Worm (Caenorhabditis elegans): ENCODE data around the gene Y51H4A.935.
A peak's percentile ranks its signal among the peaks of the same experiment; 100 is the strongest.
"Not testable (repeated sequence)": the region's sequence is repeated elsewhere in the genome, so short reads cannot be mapped to it uniquely, and the experiment has no call there.

Gene Y51H4A.935

DNA sequence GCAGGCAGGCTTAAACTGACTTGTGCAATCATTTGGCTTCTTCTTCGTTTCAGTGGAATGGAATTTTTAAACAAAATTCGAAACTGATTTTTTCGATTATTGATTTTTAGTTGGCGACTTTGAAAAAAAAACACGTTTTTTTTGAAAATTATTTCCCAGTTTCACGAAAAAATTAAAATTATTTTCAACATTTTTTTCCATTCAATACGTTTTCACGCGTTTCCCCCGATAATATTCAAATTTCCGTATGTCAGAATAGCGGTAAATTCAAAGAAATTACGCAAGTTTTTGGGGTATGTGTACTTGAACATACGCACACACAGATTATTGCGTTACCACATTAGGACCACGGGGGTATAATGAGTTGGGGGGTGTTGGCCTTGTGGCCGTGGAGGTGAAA lies at the start of gene Y51H4A.935:
TSS of gene Y51H4A.935 (minus strand) at position 101 of the 400 bp plus-strand sequence.
- TF ChIP-seq F37D6.2 (tag; optimal IDR thresholded peaks at IDR 0.05); dve-1 (tag; optimal IDR thresholded peaks at IDR 0.05; ENCODE audit: insufficient read depth); mdt-29 (GFP tag; IDR thresholded peaks at IDR 0.05): not testable (repeated sequence)

DNA sequence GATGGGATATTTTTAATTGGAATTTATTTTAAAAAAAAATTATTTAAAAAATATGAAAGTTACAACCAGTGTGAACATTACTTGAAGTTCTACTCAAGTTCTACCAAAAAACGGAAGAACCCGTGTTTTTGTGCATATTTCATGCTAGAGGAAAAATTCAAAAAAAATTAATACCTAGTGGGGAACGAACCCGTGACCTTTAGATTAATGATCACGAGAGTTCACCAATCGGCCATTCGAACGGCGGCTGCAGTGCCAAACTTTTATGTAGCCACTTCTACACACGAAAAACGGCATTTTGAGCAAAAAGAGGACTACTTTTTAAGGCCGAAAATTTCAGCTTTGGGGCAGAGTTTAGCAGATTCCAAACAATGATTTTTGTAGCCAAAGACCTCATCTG lies 48.5 kb upstream of the Y51H4A.935 start:
- TF ChIP-seq lin-38 (GFP tag; IDR thresholded peaks at IDR 0.05) (0 out of 2 replicates have a peak, but pooled peaks have one; percentile 24), snpc-1.2 (GFP tag; IDR thresholded peaks at IDR 0.05) (peak; percentile 95), aha-1 (tag) (peak; percentile 45)

DNA sequence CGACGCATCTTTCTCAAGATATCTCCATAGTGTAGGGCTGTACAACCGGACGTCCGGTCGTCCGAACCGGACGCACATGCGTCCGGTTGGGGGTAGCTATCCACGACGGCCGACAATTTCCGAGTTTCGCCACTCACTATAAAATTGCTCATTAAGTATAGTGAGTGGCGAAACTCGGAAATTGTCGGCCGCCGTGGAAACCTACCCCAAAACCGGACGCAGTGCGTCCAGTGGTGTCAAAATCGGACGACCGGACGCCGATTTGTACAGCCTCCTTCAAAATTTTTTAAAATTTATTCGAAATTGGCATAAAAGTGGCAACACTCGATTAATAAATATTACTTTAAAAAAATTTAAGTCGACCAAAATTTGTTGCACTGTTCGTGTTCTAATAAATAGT lies 46.2 kb upstream of the Y51H4A.935 start:
- TF ChIP-seq snpc-1.2 (GFP tag; IDR thresholded peaks at IDR 0.05): peak; percentile 73; the same call in 1 of the 2 replicates

DNA sequence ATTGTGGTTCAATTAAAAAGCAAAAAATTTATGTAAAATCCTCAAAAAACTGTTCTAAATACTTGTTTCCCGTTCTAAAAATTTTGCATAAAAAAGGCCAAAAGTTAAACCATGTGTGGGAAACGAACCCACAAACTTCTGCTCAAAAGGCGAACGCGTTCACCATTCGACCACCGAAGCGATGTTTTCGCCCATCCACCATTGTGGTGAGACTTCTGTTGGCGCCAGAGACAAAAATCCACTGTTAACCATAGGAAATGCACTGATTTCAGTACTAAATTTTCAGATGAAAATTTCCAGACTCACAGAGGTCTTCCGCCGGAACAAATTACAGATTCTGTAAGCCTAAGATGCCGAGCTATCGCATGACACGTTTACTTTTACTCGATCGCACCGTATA lies 45.7 kb upstream of the Y51H4A.935 start:
- peak; percentile 67 for TF ChIP-seq snpc-1.2 (GFP tag; IDR thresholded peaks at IDR 0.05)

DNA sequence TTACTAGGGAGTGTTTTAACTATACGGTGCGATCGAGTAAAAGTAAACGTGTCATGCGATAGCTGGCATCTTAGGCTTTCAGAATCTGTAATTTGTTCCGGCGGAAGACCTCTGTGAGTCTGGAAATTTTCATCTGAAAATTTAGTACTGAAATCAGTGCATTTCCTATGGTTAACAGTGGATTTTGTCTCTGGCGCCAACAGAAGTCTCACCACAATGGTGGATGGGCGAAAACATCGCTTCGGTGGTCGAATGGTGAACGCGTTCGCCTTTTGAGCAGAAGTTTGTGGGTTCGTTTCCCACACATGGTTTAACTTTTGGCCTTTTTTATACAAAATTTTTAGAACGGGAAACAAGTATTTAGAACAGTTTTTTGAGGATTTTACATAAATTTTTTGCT lies 45.0 kb upstream of the Y51H4A.935 start:
- TF ChIP-seq snpc-1.2 (GFP tag; IDR thresholded peaks at IDR 0.05): peak; percentile 90

DNA sequence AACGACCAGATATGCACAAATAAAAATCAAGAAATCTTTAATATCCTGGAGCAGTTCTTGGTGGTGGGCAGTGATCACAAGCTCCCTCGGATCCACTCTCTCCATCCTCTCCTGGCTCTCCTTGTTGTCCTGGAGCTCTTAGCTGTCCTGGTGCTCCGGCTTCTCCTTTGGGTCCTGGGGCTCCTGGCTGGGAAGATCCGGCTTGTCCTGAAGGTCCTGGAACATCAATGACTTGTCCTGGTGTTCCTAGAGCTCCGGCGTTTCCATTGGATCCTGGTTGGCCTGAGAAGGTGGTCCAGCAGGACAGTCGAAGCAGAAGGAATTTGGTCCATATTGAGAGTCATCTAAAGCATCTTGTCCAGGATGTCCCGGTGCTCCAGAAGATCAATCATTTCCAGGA lies 44.4 kb upstream of the Y51H4A.935 start:
- TF ChIP-seq set-16 (GFP tag; IDR thresholded peaks at IDR 0.05) (peak; percentile 87), fkh-10 (GFP tag; optimal IDR thresholded peaks at IDR 0.05) (no peak)

DNA sequence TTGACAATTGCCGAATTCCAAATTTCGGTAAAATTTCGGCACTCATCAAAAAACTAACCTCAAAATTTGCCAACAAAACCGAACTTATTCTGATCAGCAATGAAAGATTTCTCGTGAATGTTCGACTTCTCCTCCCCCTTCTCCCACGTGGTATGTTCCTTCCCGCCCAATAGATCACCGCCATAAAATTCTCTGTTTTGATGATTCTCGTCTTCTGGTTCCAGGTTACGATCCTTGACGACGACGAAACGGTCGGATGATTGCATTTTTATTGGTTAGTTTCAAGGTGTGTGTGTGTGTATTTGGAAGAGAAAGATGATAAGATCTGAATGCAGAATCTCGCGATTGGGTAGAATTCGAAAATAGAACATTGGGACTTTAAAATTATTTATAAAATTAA lies 35.6 kb upstream of the Y51H4A.935 start, which contains the start of gene uroc-1:
TSS of gene uroc-1 (minus strand) at position 101 of the 400 bp plus-strand sequence.
- no peak for TF ChIP-seq Y5F2A.4 (GFP tag; optimal IDR thresholded peaks at IDR 0.05)

DNA sequence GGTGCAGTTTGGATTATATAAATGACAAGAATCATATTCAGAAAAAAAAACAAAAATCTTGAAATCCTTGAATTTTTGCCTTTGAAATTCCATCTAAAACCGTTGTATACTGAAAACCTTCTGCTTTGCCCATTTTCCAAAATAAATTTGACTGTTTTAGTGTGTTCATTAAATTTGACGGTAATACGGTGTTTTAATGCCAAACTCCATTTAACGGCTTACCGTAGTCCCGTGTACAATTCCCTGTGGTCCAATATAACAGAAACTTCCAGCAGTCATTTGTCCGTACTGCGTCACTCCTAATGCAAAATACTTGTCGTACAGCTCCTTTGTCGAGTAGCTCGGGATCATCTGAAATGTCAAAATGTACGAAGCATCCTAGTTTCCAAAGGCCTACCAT lies 33.5 kb upstream of the Y51H4A.935 start:
- TF ChIP-seq unc-62 (GFP tag; optimal IDR thresholded peaks at IDR 0.05 in 1 of 2) (peak in 1 of 2 experiments; percentile 92), unc-62 (tag; optimal IDR thresholded peaks at IDR 0.05) (no peak), dmd-6 (GFP tag; IDR thresholded peaks at IDR 0.05) (no peak)

DNA sequence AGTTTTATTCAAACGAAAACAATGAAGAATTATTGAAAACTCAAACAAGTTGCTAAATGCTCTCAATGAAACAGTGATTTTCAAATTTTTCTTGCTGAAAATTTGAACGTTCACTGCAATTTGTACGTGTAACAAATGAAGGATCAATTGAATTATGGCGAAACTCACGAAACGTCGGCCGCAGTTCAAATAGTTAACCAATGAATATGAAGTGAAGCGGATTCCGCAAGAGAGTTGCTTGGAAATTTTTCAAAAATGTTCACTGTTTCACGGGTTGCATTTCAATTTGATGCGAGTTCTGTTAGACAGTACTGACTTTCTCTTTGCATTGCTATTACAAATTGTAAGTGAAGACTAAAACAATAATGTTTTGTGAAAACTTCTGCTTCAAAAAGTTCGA lies 27.9 kb upstream of the Y51H4A.935 start:
- TF ChIP-seq arid-1 (GFP tag; conservative IDR thresholded peaks at IDR 0.05) (no peak), snpc-1.2 (GFP tag; IDR thresholded peaks at IDR 0.05) (peak; percentile 56; the same call in 1 of the 2 replicates), egl-43 (GFP tag; IDR thresholded peaks at IDR 0.05) (no peak)

DNA sequence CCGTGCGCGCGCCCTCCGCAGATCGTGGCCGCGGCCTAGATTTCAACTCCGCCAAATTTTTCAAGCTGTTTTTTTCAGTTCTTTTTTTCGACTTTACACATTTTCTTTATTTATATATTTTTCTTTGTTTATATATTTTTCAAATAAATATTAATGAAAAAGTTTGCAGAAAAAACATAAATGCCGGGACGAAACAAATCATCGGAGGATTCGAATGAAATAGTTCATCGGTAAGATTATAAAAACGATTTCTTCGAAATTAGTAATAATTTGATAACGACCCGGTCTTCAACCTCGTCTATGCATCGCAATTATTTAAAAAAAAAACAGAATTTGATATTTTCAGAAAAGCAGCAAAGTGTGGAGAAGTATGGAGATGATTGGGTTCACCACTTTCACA lies 26.3 kb upstream of the Y51H4A.935 start, which contains the start of gene Y51H4A.6:
TSS of gene Y51H4A.6 (plus strand) at position 301 of the 400 bp plus-strand sequence.
- TF ChIP-seq hlh-30 (tag; optimal IDR thresholded peaks at IDR 0.05; ENCODE audit: insufficient read depth): no peak
- TF ChIP-seq unc-62 (GFP tag; optimal IDR thresholded peaks at IDR 0.05 in 1 of 2): no peak
- TF ChIP-seq unc-62 (tag; optimal IDR thresholded peaks at IDR 0.05): no peak

DNA sequence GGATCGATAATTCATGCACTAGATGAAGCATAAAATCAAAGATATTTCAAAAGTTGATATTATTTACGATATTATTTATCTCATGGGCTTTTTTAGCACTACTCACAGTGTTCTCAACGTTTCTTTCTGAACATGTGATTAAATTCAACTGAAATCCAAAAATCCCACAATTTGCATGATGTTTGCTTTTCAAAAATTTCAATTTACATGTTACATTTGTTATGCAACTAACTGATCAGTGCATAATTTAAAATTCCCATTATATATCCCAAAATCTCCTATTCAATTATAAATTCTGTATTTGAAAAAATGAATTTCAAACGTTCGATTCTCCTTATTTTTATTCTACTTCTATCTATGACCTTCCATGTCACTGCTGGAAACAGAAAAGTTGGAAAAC lies 21.3 kb upstream of the Y51H4A.935 start, which contains the start of gene Y51H4A.937:
TSS of gene Y51H4A.937 (plus strand) at position 301 of the 400 bp plus-strand sequence.
- TF ChIP-seq unc-39 (tag; optimal IDR thresholded peaks at IDR 0.05) (no peak), aha-1 (tag) (peak; percentile 84)

DNA sequence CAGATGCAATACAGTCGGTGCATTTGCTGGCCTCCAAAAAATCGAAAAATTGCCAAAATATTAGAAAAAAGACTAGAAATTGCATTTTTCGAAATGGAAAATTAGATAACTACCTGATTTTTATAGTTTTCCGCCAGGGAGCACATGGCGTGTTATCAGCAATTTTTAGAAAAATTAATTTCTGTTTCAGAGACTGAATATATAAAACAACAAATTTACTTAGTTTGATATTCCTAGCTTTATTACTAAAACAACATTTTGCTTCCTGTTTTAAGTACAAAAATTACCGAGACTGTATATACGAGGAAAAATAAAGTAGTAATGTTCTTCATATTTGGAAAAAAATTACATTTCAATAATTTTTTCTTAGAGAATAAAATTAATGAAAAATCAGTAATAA lies 19.0 kb upstream of the Y51H4A.935 start, which contains the start of gene Y51H4A.5:
TSS of gene Y51H4A.5 (minus strand) at position 101 of the 400 bp plus-strand sequence.
- TF ChIP-seq snpc-1.2 (GFP tag; IDR thresholded peaks at IDR 0.05) (peak; percentile 57; the same call in 1 of the 2 replicates), arid-1 (GFP tag; conservative IDR thresholded peaks at IDR 0.05) (no peak), nhr-28 (tag; optimal IDR thresholded peaks at IDR 0.05) (no peak), mdt-29 (GFP tag; IDR thresholded peaks at IDR 0.05) (no peak), hif-1 (tag; optimal IDR thresholded peaks at IDR 0.05) (no peak), zip-11 (GFP tag; IDR thresholded peaks at IDR 0.05) (no peak)

All from whole organism, L4 larva.